Worm (Caenorhabditis elegans) whole organism, L4 larva: ENCODE results near the gene cpsf-4.

ENCODE experiments used
- F26F4.8 ChIP-seq: fragments of 200-800 bp; sonication (Bioruptor generic); conservative IDR thresholded peaks from 2 replicates; pipeline ENCODE4 v1.3.6; 2022; ENCODE audit warnings: missing genetic modification characterization, missing compliant biosample characterization
- F49E8.2 ChIP-seq: sonication (generic microtip); optimal IDR thresholded peaks from 2 replicates; lab custom pipeline; 2016; ENCODE audit warnings: missing compliant biosample characterization, mild to moderate bottlenecking, missing genetic modification characterization, borderline replicate concordance
- R02D3.7 ChIP-seq: fragments of 150-350 bp; sonication (generic microtip); optimal IDR thresholded peaks from 3 replicates; lab custom pipeline; 2014; ENCODE audit warnings: missing biosample characterization, missing genetic modification characterization
- T20F7.1 ChIP-seq: fragments of 200-800 bp; sonication (Bioruptor generic); optimal IDR thresholded peaks from 2 replicates; lab custom pipeline; 2018; ENCODE audit warnings: mild to moderate bottlenecking, missing genetic modification characterization, missing compliant biosample characterization
- T26A8.4 ChIP-seq: fragments of 200-800 bp; sonication (Bioruptor generic); IDR thresholded peaks from 2 replicates; pipeline ENCODE4 v1.3.6; 2022; ENCODE audit warnings: missing genetic modification characterization, missing compliant biosample characterization
- Y48G9A.11 ChIP-seq: fragments of 200-800 bp; sonication (Bioruptor generic); IDR thresholded peaks from 2 replicates; pipeline ENCODE4 v1.3.6; 2022; ENCODE audit warnings: missing genetic modification reagents, missing genetic modification characterization, missing compliant biosample characterization
- Y5F2A.4 ChIP-seq: fragments of 200-800 bp; sonication (Bioruptor generic); optimal IDR thresholded peaks from 2 replicates; lab custom pipeline; 2018; ENCODE audit warnings: mild to moderate bottlenecking, missing genetic modification characterization, missing compliant biosample characterization
- Y75B8A.6 ChIP-seq: fragments of 200-800 bp; sonication (Bioruptor generic); IDR thresholded peaks from 2 replicates; pipeline ENCODE4 v1.3.6; 2022; ENCODE audit warnings: missing genetic modification reagents, missing genetic modification characterization, missing compliant biosample characterization
- aly-2 ChIP-seq: sonication (generic microtip); optimal IDR thresholded peaks from 2 replicates; lab custom pipeline; 2018; ENCODE audit warnings: missing biosample characterization, missing genetic modification characterization
- arid-1 ChIP-seq: fragments of 200-800 bp; sonication (Bioruptor generic); conservative IDR thresholded peaks from 2 replicates; pipeline ENCODE4 v1.3.6; 2022; ENCODE audit warnings: missing genetic modification reagents, missing genetic modification characterization, missing compliant biosample characterization
- attf-4 ChIP-seq: sonication (generic microtip); optimal IDR thresholded peaks from 3 replicates; lab custom pipeline; 2017; ENCODE audit warnings: missing biosample characterization, missing genetic modification characterization
- ceh-20 ChIP-seq: fragments of 200-800 bp; sonication (Bioruptor generic); IDR thresholded peaks from 2 replicates; pipeline ENCODE4 v1.3.6; 2022; ENCODE audit warnings: missing genetic modification reagents, missing genetic modification characterization, missing compliant biosample characterization
- ceh-62 ChIP-seq: sonication (generic microtip); optimal IDR thresholded peaks from 2 replicates; lab custom pipeline; 2017; ENCODE audit warnings: missing biosample characterization, missing genetic modification characterization
- ctbp-1 ChIP-seq: fragments of 200-800 bp; sonication (Bioruptor generic); IDR thresholded peaks from 2 replicates; pipeline ENCODE4 v1.3.6; 2022; ENCODE audit warnings: missing genetic modification reagents, missing genetic modification characterization, missing compliant biosample characterization
- daf-12 ChIP-seq: fragments of 150-350 bp; optimal IDR thresholded peaks from 2 replicates; lab custom pipeline; 2014; ENCODE audit warnings: missing biosample characterization, missing genetic modification reagents, missing genetic modification characterization
- daf-19 ChIP-seq: fragments of 200-800 bp; sonication (Bioruptor generic); conservative IDR thresholded peaks from 2 replicates; pipeline ENCODE4 v1.3.6; 2022; ENCODE audit warnings: missing genetic modification characterization, missing compliant biosample characterization
- dmd-6 ChIP-seq: fragments of 200-800 bp; sonication (Bioruptor generic); IDR thresholded peaks from 2 replicates; pipeline ENCODE4 v1.3.6; 2022; ENCODE audit warnings: missing genetic modification reagents, missing genetic modification characterization, missing compliant biosample characterization
- dmd-9 ChIP-seq: fragments of 200-800 bp; sonication (Bioruptor generic); IDR thresholded peaks from 2 replicates; pipeline ENCODE4 v1.3.6; 2022; ENCODE audit warnings: missing genetic modification reagents, missing genetic modification characterization, missing compliant biosample characterization
- dve-1 ChIP-seq: sonication (generic microtip); optimal IDR thresholded peaks from 2 replicates; lab custom pipeline; 2017; ENCODE audit warnings: antibody characterized with exemption, mild to moderate bottlenecking, missing genetic modification characterization, missing compliant biosample characterization; ENCODE audit not compliant: insufficient read depth
- egl-27 ChIP-seq: sonication (generic microtip); optimal IDR thresholded peaks from 3 replicates; lab custom pipeline; 2017; ENCODE audit warnings: missing biosample characterization, missing genetic modification reagents, missing genetic modification characterization
- egl-43 ChIP-seq: fragments of 200-800 bp; sonication (Bioruptor generic); IDR thresholded peaks from 2 replicates; pipeline ENCODE4 v1.3.6; 2022; ENCODE audit warnings: missing genetic modification reagents, missing genetic modification characterization, missing compliant biosample characterization
- fos-1 ChIP-seq: fragments of 150-350 bp; optimal IDR thresholded peaks from 2 replicates; lab custom pipeline; 2014; ENCODE audit warnings: missing biosample characterization, missing genetic modification characterization
- hlh-11 ChIP-seq: fragments of 200-800 bp; sonication (Bioruptor generic); optimal IDR thresholded peaks from 2 replicates; lab custom pipeline; 2018; ENCODE audit warnings: mild to moderate bottlenecking, missing genetic modification characterization, missing compliant biosample characterization
- hlh-30 ChIP-seq: sonication (generic microtip); optimal IDR thresholded peaks from 2 replicates; lab custom pipeline; 2017; ENCODE audit warnings: antibody characterized with exemption, mild to moderate bottlenecking, missing genetic modification characterization, missing compliant biosample characterization; ENCODE audit not compliant: insufficient read depth
- hmg-1.1 ChIP-seq: fragments of 200-800 bp; sonication (Bioruptor generic); IDR thresholded peaks from 2 replicates; pipeline ENCODE4 v1.3.6; 2022; ENCODE audit warnings: missing genetic modification reagents, missing genetic modification characterization, missing compliant biosample characterization
- lim-7 ChIP-seq: fragments of 200-800 bp; sonication (Bioruptor generic); IDR thresholded peaks from 2 replicates; pipeline ENCODE4 v1.3.6; 2022; ENCODE audit warnings: missing genetic modification characterization, missing compliant biosample characterization
- lin-38 ChIP-seq: fragments of 200-800 bp; sonication (Bioruptor generic); IDR thresholded peaks from 2 replicates; pipeline ENCODE4 v1.3.6; 2022; ENCODE audit warnings: missing genetic modification reagents, missing genetic modification characterization, missing compliant biosample characterization
- madf-5 ChIP-seq, 2 experiments: fragments of 200-800 bp; sonication (Bioruptor generic); IDR thresholded peaks; 2 replicates each; pipeline ENCODE4 v1.3.6; 2022; ENCODE audit warnings: missing compliant biosample characterization in 2 of 2, missing genetic modification characterization in 2 of 2
- mes-2 ChIP-seq: sonication (generic microtip); optimal IDR thresholded peaks from 2 replicates; lab custom pipeline; 2016; ENCODE audit warnings: missing genotype, mild to moderate bottlenecking, missing genetic modification characterization, missing compliant biosample characterization; ENCODE audit not compliant: poor library complexity, severe bottlenecking
- nhr-10 ChIP-seq: fragments of 150-350 bp; optimal IDR thresholded peaks from 2 replicates; lab custom pipeline; 2014; ENCODE audit warnings: missing biosample characterization, missing genetic modification characterization
- nhr-102 ChIP-seq: sonication (generic microtip); optimal IDR thresholded peaks from 2 replicates; lab custom pipeline; 2016; ENCODE audit warnings: mild to moderate bottlenecking, missing genetic modification characterization, moderate library complexity, missing compliant biosample characterization
- nhr-111 ChIP-seq: fragments of 200-800 bp; sonication (Bioruptor generic); optimal IDR thresholded peaks from 2 replicates; lab custom pipeline; 2018; ENCODE audit warnings: mild to moderate bottlenecking, missing genetic modification characterization, missing compliant biosample characterization
- nhr-237 ChIP-seq: sonication (generic microtip); optimal IDR thresholded peaks from 2 replicates; lab custom pipeline; 2017; ENCODE audit warnings: missing biosample characterization, missing genetic modification characterization
- nhr-28 ChIP-seq: fragments of 150-350 bp; optimal IDR thresholded peaks from 2 replicates; lab custom pipeline; 2014; ENCODE audit warnings: missing biosample characterization, missing genetic modification characterization
- nhr-42 ChIP-seq: fragments of 200-800 bp; sonication (Bioruptor generic); IDR thresholded peaks from 2 replicates; pipeline ENCODE4 v1.3.6; 2022; ENCODE audit warnings: missing genetic modification characterization, missing compliant biosample characterization
- nhr-48 ChIP-seq: sonication (generic microtip); optimal IDR thresholded peaks from 2 replicates; lab custom pipeline; 2016; ENCODE audit warnings: mild to moderate bottlenecking, missing genetic modification characterization, missing compliant biosample characterization
- nhr-77 ChIP-seq: fragments of 150-350 bp; optimal IDR thresholded peaks from 2 replicates; lab custom pipeline; 2014; ENCODE audit warnings: missing biosample characterization, missing genetic modification characterization
- pha-4 ChIP-seq, 2 experiments: fragments of 150-350 bp in 1 of 2; fragments of 200-800 bp in 1 of 2; sonication (Bioruptor generic) in 1 of 2; IDR thresholded peaks in 1 of 2; optimal IDR thresholded peaks in 1 of 2; 2 replicates each; pipeline versions ENCODE4 v1.3.6 to Lab custom; 2014 to 2022; ENCODE audit warnings: missing genetic modification characterization in 2 of 2, missing genetic modification reagents in 2 of 2, missing biosample characterization in 1 of 2, missing compliant biosample characterization in 1 of 2
- rbr-2 ChIP-seq: sonication (generic microtip); optimal IDR thresholded peaks from 2 replicates; lab custom pipeline; 2016; ENCODE audit warnings: missing genotype, missing genetic modification characterization, missing compliant biosample characterization
- snpc-1.2 ChIP-seq: fragments of 200-800 bp; sonication (Bioruptor generic); IDR thresholded peaks from 2 replicates; pipeline ENCODE4 v1.3.6; 2022; ENCODE audit warnings: missing genetic modification reagents, missing genetic modification characterization, missing compliant biosample characterization
- snpc-4 ChIP-seq: fragments of 150-350 bp; optimal IDR thresholded peaks from 2 replicates; lab custom pipeline; 2014; ENCODE audit warnings: missing biosample characterization, missing genetic modification characterization
- spr-1 ChIP-seq: sonication (generic microtip); optimal IDR thresholded peaks from 2 replicates; lab custom pipeline; 2016; ENCODE audit warnings: mild to moderate bottlenecking, missing genetic modification characterization, missing compliant biosample characterization
- tag-97 ChIP-seq: fragments of 200-800 bp; sonication (Bioruptor generic); IDR thresholded peaks from 2 replicates; pipeline ENCODE4 v1.3.6; 2022; ENCODE audit warnings: missing genetic modification characterization, missing compliant biosample characterization
- tra-1 ChIP-seq: fragments of 200-800 bp; sonication (Bioruptor generic); IDR thresholded peaks from 2 replicates; pipeline ENCODE4 v1.3.6; 2022; ENCODE audit warnings: missing genetic modification reagents, missing genetic modification characterization, missing compliant biosample characterization
- vab-7 ChIP-seq: fragments of 200-800 bp; sonication (Bioruptor generic); IDR thresholded peaks from 2 replicates; pipeline ENCODE4 v1.3.6; 2022; ENCODE audit warnings: missing genetic modification reagents, missing genetic modification characterization, missing compliant biosample characterization
- zag-1 ChIP-seq: fragments of 150-350 bp; optimal IDR thresholded peaks from 2 replicates; lab custom pipeline; 2014; ENCODE audit warnings: missing biosample characterization, missing genetic modification characterization
- zfp-2 ChIP-seq: sonication (generic microtip); optimal IDR thresholded peaks from 2 replicates; lab custom pipeline; 2016; ENCODE audit warnings: mild to moderate bottlenecking, missing genetic modification characterization, missing compliant biosample characterization
- zfp-3 ChIP-seq: fragments of 200-800 bp; sonication (Bioruptor generic); conservative IDR thresholded peaks from 2 replicates; pipeline ENCODE4 v1.3.6; 2022; ENCODE audit warnings: missing genetic modification reagents, missing genetic modification characterization, missing compliant biosample characterization
- zip-11 ChIP-seq: fragments of 200-800 bp; sonication (Bioruptor generic); IDR thresholded peaks from 2 replicates; pipeline ENCODE4 v1.3.6; 2022; ENCODE audit warnings: missing genetic modification characterization, missing compliant biosample characterization
- ztf-11 ChIP-seq: fragments of 150-350 bp; optimal IDR thresholded peaks from 2 replicates; lab custom pipeline; 2014; ENCODE audit warnings: missing biosample characterization, missing genetic modification characterization

Gene cpsf-4

DNA sequence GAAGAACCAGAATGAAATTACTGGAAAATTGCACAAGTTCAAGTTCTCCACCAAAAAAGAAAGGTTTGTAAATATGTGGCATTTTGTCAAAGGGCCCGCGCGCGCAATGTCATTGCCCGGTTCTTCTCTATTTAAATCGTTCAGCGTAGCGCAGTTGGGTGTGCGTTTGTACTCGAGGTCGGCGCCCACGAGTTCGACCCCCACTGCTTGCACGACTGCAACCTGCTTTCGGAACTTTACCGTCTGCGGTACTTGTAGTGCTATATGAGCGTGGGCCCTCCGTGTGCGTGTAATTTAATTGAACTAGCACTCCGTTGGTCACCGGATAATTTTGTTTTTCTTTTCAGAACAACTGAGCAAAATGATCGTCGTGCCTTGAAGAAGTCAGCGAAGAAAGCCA, 6.7 kb downstream of the cpsf-4 start (continued):
- TF ChIP-seq Y5F2A.4 (GFP tag; lab: Kevin White, UChicago) (peak; percentile 76), ceh-20 (GFP tag; lab: Robert Waterston, UW) (peak; percentile 86), zfp-3 (GFP tag; lab: Robert Waterston, UW) (peak; percentile 79; the same call in 1 of the 2 replicates), madf-5 (GFP tag; IDR thresholded peaks at IDR 0.05; lab: Robert Waterston, UW) (peak; percentile 47 to 91; a peak in 2 of 4 replicates), hlh-11 (tag; lab: Kevin White, UChicago) (peak; percentile 70), nhr-48 (peak; percentile 69), nhr-237 (peak; percentile 17), ztf-11 (tag; lab: Kevin White, UChicago) (no peak), Y75B8A.6 (GFP tag; lab: Robert Waterston, UW) (0 out of 2 replicates have a peak, but pooled peaks have one; percentile 27), daf-12 (no peak), T26A8.4 (GFP tag; lab: Robert Waterston, UW) (peak; percentile 84), nhr-10 (no peak), tra-1 (GFP tag; lab: Robert Waterston, UW) (peak; percentile 82), Y48G9A.11 (GFP tag; lab: Robert Waterston, UW) (peak; percentile 86), nhr-77 (tag; lab: Kevin White, UChicago) (peak; percentile 43), snpc-1.2 (peak; percentile 92), rbr-2 (peak; percentile 81), T20F7.1 (GFP tag; lab: Kevin White, UChicago) (no peak), snpc-4 (tag; lab: Kevin White, UChicago) (no peak), zip-11 (GFP tag; lab: Robert Waterston, UW) (peak; percentile 67; the same call in 1 of the 2 replicates), ceh-62 (tag; lab: Kevin White, UChicago) (no peak), tag-97 (GFP tag; lab: Robert Waterston, UW) (no peak), egl-27 (tag; lab: Kevin White, UChicago) (no peak), hlh-30 (peak; percentile 88), nhr-28 (tag; lab: Kevin White, UChicago) (no peak), dve-1 (peak; percentile 74), dmd-6 (peak; percentile 66), zag-1 (tag; lab: Kevin White, UChicago) (no peak), nhr-111 (peak; percentile 81), fos-1 (no peak), attf-4 (tag; lab: Kevin White, UChicago) (no peak), aly-2 (tag; lab: Kevin White, UChicago) (peak; percentile 14), ctbp-1 (GFP tag; lab: Robert Waterston, UW) (peak; percentile 92), dmd-9 (peak; percentile 68; the same call in 1 of the 2 replicates), daf-19 (GFP tag; lab: Robert Waterston, UW) (peak; percentile 55; the same call in 1 of the 2 replicates), vab-7 (GFP tag; lab: Robert Waterston, UW) (peak; percentile 95), zfp-2 (peak; percentile 60), hmg-1.1 (GFP tag; lab: Robert Waterston, UW) (peak; percentile 87), R02D3.7 (tag; lab: Kevin White, UChicago) (no peak), spr-1 (tag; lab: Kevin White, UChicago) (peak; percentile 73), lim-7 (peak; percentile 93), pha-4 (GFP tag; IDR thresholded peaks at IDR 0.05; lab: Robert Waterston, UW) (peak; percentile 91), pha-4 (tag; optimal IDR thresholded peaks at IDR 0.05; lab: Kevin White, UChicago) (no peak), egl-43 (GFP tag; lab: Robert Waterston, UW) (peak; percentile 98), lin-38 (GFP tag; lab: Robert Waterston, UW) (peak; percentile 88), F26F4.8 (GFP tag; lab: Robert Waterston, UW) (peak; percentile 89), F49E8.2 (tag; lab: Kevin White, UChicago) (peak; percentile 76), mes-2 (tag; lab: Kevin White, UChicago) (peak; percentile 89), arid-1 (GFP tag; lab: Robert Waterston, UW) (peak; percentile 94), nhr-102 (tag; lab: Kevin White, UChicago) (peak; percentile 84), nhr-42 (GFP tag; lab: Robert Waterston, UW) (peak; percentile 76; the same call in 1 of the 2 replicates)
